Worm (Caenorhabditis elegans): Measurements from ENCODE around the gene asp-6.

- TF ChIP-seq dox-1 (GFP tag; IDR thresholded peaks at IDR 0.05): peak; percentile 35; the same call in 1 of the 2 replicates
- no peak for TF ChIP-seq ceh-58 (GFP tag; IDR thresholded peaks at IDR 0.05)
Measured at ce11 chrV:8217661-8218265, 51.0 kb downstream of the asp-6 start, which contains the start of gene K07C11.8.

Measured in whole organism, young adult.